Worm (Caenorhabditis elegans): Measurements from ENCODE around the gene K11H12.4.

The K11H12.4 gene

DNA sequence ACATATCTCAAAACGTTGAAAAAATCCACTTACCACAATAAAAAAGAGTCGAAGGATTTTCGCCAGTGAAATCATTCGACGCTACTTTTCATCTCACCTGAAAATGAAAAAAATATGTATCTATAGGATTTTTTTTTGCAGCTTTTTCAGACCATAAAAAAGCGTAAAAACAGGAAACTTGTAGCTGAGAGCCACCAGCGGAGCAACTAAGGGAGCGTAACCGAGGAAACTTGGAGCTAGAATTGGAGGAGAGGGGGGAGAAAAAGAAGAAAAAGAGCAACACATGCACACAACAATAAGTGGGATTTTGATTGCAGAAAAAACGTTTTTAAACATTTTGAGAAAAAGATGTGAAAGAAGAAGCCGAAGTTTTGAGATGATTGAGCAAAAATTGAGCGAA is 32.0 kb upstream of the K11H12.4 start, which contains the start of gene cutl-26:
TSS of gene cutl-26 (minus strand) at position 101 of the 400 bp plus-strand sequence.
- TF ChIP-seq nfya-1 (tag; optimal IDR thresholded peaks at IDR 0.05; ENCODE audit: borderline replicate concordance, insufficient read depth), result no peak
- TF ChIP-seq gei-17 (GFP tag; optimal IDR thresholded peaks at IDR 0.05), result no peak
- no peak for TF ChIP-seq Y53F4B.3 (GFP tag; IDR thresholded peaks at IDR 0.05)
- no peak for TF ChIP-seq Y67H2A.10 (GFP tag; conservative IDR thresholded peaks at IDR 0.05)
- TF ChIP-seq ZK185.1 (tag; optimal IDR thresholded peaks at IDR 0.05; ENCODE audit: poor library complexity, severe bottlenecking), result no peak
- TF ChIP-seq madf-3 (GFP tag; IDR thresholded peaks at IDR 0.05), result no peak
- TF ChIP-seq hlh-12 (tag; optimal IDR thresholded peaks at IDR 0.05), result no peak
- TF ChIP-seq B0261.1 (tag; optimal IDR thresholded peaks at IDR 0.05), result no peak
- TF ChIP-seq rpc-1 (optimal IDR thresholded peaks at IDR 0.05), result no peak
- TF ChIP-seq rpc-1 (tag; optimal IDR thresholded peaks at IDR 0.05), result no peak
- no peak for TF ChIP-seq F22D6.2 (tag; optimal IDR thresholded peaks at IDR 0.05)
- TF ChIP-seq K12H6.12 (tag; optimal IDR thresholded peaks at IDR 0.05), result no peak
- TF ChIP-seq ets-4 (GFP tag; optimal IDR thresholded peaks at IDR 0.05), result no peak
- no peak for TF ChIP-seq unc-62 (GFP tag; optimal IDR thresholded peaks at IDR 0.05)
- no peak for TF ChIP-seq bed-1 (GFP tag; IDR thresholded peaks at IDR 0.05)
- TF ChIP-seq ztf-3 (GFP tag; optimal IDR thresholded peaks at IDR 0.05), result no peak

DNA sequence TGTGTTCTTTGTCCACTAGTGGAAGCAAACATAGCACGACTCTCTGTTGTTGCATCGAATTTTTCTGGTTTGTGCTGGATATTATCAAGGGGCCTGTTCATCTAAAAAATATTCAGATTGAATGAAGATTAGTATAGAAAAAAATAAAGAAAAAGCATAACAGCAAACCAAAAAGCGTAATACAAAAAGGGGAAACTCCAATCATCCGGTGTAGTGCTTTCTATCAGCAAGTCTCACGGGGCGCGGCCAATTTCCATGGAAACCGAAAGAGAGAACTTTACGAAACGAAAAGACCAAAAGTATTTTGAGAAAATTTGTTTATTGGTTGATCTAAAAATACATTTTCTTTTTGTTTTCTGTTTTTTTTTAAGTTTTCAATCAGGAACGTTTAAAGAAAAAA is 22.6 kb upstream of the K11H12.4 start, which contains the start of gene Y55F3C.17:
TSS of gene Y55F3C.17 (minus strand) at position 101 of the 400 bp plus-strand sequence.
- TF ChIP-seq F22D6.2 (tag; optimal IDR thresholded peaks at IDR 0.05) (no peak), nfya-1 (tag; optimal IDR thresholded peaks at IDR 0.05; ENCODE audit: borderline replicate concordance, insufficient read depth) (no peak), Y67H2A.10 (GFP tag; conservative IDR thresholded peaks at IDR 0.05) (no peak), him-1 (tag; optimal IDR thresholded peaks at IDR 0.05) (no peak), sptf-2 (GFP tag; optimal IDR thresholded peaks at IDR 0.05) (no peak), ztf-25 (GFP tag; IDR thresholded peaks at IDR 0.05) (no peak)

DNA sequence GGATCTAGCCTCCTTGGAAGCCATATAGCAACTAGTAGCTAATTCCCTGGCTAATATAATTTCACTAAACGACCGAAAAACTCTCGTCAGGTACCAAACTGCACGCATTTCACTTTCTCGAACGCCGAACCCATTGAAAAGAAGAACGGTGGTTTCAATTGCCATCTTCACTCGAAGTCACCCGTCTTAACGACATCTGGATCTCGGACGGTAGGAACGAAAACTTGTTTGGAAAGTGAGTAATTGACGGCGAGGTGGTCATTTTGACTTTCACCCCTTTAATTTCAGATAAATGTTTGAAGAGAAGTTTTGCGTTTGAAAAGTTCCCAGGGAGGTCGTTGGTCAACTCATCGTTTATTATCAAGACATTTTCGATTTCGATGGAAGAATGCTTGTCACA is 9.1 kb upstream of the K11H12.4 start:
- TF ChIP-seq Y53G8AR.9 (GFP tag; conservative IDR thresholded peaks at IDR 0.05), result no peak
- TF ChIP-seq ceh-27 (GFP tag; optimal IDR thresholded peaks at IDR 0.05), result no peak
- no peak for TF ChIP-seq madf-10 (tag; optimal IDR thresholded peaks at IDR 0.05)
- no peak for TF ChIP-seq aptf-3 (GFP tag; IDR thresholded peaks at IDR 0.05)
- no peak for TF ChIP-seq gei-17 (GFP tag; optimal IDR thresholded peaks at IDR 0.05)
- no peak for TF ChIP-seq B0336.3 (GFP tag; IDR thresholded peaks at IDR 0.05)
- TF ChIP-seq rpc-1 (optimal IDR thresholded peaks at IDR 0.05), result no peak
- no peak for TF ChIP-seq rpc-1 (tag; optimal IDR thresholded peaks at IDR 0.05)
- no peak for TF ChIP-seq mcd-1 (GFP tag; IDR thresholded peaks at IDR 0.05)
- no peak for TF ChIP-seq F10E7.11 (tag; optimal IDR thresholded peaks at IDR 0.05)
- TF ChIP-seq ztf-28 (GFP tag; IDR thresholded peaks at IDR 0.05), result no peak
- no peak for TF ChIP-seq zfh-2 (GFP tag; conservative IDR thresholded peaks at IDR 0.05)

DNA sequence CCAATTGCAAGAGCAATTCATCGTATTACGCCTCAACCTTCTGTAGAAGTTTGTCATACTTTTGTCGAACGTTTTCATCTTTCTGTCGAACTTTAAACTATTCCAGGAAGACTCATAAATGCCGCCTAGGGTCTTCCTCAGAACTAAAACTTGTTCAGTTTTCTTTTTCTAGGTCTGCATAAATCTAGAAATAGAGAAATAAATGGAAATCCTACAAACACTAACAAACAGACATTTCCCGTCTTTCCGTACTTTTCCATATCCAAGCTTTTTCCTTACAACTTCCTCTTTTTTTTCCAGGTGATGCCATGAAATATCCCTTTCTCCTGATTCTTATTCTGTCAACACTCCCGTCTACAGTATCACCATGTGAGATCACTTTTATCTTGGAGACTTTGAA is 8.5 kb upstream of the K11H12.4 start, which contains the start of gene cutl-28:
TSS of gene cutl-28 (plus strand) at position 301 of the 400 bp plus-strand sequence.
- TF ChIP-seq rpc-1 (optimal IDR thresholded peaks at IDR 0.05) (no peak), rpc-1 (tag; optimal IDR thresholded peaks at IDR 0.05) (no peak), lin-26 (GFP tag; IDR thresholded peaks at IDR 0.05) (no peak), Y67H2A.10 (GFP tag; conservative IDR thresholded peaks at IDR 0.05) (no peak), F49E8.2 (tag; optimal IDR thresholded peaks at IDR 0.05; ENCODE audit: insufficient read depth) (no peak), madf-3 (GFP tag; IDR thresholded peaks at IDR 0.05) (no peak), bed-2 (GFP tag; IDR thresholded peaks at IDR 0.05) (no peak), nhr-27 (tag; optimal IDR thresholded peaks at IDR 0.05) (no peak), sptf-2 (GFP tag; optimal IDR thresholded peaks at IDR 0.05) (no peak), snpc-3.4 (tag; optimal IDR thresholded peaks at IDR 0.05) (no peak), nhr-120 (GFP tag; IDR thresholded peaks at IDR 0.05) (no peak), let-526 (GFP tag; IDR thresholded peaks at IDR 0.05) (no peak), ztf-26 (tag; optimal IDR thresholded peaks at IDR 0.05) (no peak), pha-4 (tag; optimal IDR thresholded peaks at IDR 0.05) (no peak), ZK185.1 (tag; optimal IDR thresholded peaks at IDR 0.05; ENCODE audit: poor library complexity, severe bottlenecking) (no peak), athp-1 (tag; optimal IDR thresholded peaks at IDR 0.05) (no peak), ceh-40 (GFP tag; IDR thresholded peaks at IDR 0.05) (no peak), aptf-2 (GFP tag; conservative IDR thresholded peaks at IDR 0.05) (no peak), zim-3 (tag; optimal IDR thresholded peaks at IDR 0.05) (no peak), attf-3 (GFP tag; conservative IDR thresholded peaks at IDR 0.05) (no peak)

Data from whole organism, young adult.